Fruit fly (Drosophila melanogaster) whole organism, prepupa: Measurements from ENCODE around the gene CG18744.

Experiments used
- CG1621 ChIP-seq: fragments of 200-800 bp; sonication (Bioruptor generic); optimal IDR thresholded peaks from 3 replicates; lab custom pipeline; 2018; ENCODE audit warnings: missing biosample characterization, mild to moderate bottlenecking, missing genetic modification characterization
- CG7368 ChIP-seq: fragments of 200-800 bp; sonication (Bioruptor generic); optimal IDR thresholded peaks from 3 replicates; lab custom pipeline; 2016; ENCODE audit warnings: missing biosample characterization, missing genetic modification characterization
- CG8119 ChIP-seq: fragments of 200-800 bp; sonication (Bioruptor generic); IDR thresholded peaks from 3 replicates; pipeline ENCODE4 v1.3.6; 2022; ENCODE audit warnings: missing biosample characterization, missing genetic modification characterization
- Eip93F ChIP-seq: fragments of 200-800 bp; sonication (Bioruptor generic); optimal IDR thresholded peaks from 2 replicates; lab custom pipeline; 2016; ENCODE audit warnings: missing biosample characterization, mild to moderate bottlenecking, missing genetic modification characterization
- Ets21C ChIP-seq: fragments of 200-800 bp; sonication (Bioruptor generic); optimal IDR thresholded peaks from 3 replicates; lab custom pipeline; 2016; ENCODE audit warnings: missing biosample characterization, missing genetic modification characterization
- Ets96B ChIP-seq: fragments of 200-800 bp; optimal IDR thresholded peaks from 2 replicates; lab custom pipeline; 2019; ENCODE audit warnings: missing biosample characterization, mild to moderate bottlenecking, missing genetic modification characterization, moderate library complexity
- Hr38 ChIP-seq: sonication (Bioruptor generic); optimal IDR thresholded peaks from 2 replicates; lab custom pipeline; 2016; ENCODE audit warnings: missing biosample characterization, missing genetic modification characterization
- Hr4 ChIP-seq: fragments of 200-800 bp; sonication (Bioruptor generic); optimal IDR thresholded peaks from 3 replicates; lab custom pipeline; 2016; ENCODE audit warnings: missing biosample characterization, missing genetic modification characterization
- dsx ChIP-seq: fragments of 200-800 bp; optimal IDR thresholded peaks from 3 replicates; lab custom pipeline; 2019; ENCODE audit warnings: missing biosample characterization, mild to moderate bottlenecking, missing genetic modification characterization, moderate library complexity; ENCODE audit not compliant: poor library complexity, severe bottlenecking
- lz ChIP-seq: fragments of 200-800 bp; sonication (Bioruptor generic); optimal IDR thresholded peaks from 3 replicates; lab custom pipeline; 2016; ENCODE audit warnings: missing biosample characterization, missing genetic modification characterization

DNA sequence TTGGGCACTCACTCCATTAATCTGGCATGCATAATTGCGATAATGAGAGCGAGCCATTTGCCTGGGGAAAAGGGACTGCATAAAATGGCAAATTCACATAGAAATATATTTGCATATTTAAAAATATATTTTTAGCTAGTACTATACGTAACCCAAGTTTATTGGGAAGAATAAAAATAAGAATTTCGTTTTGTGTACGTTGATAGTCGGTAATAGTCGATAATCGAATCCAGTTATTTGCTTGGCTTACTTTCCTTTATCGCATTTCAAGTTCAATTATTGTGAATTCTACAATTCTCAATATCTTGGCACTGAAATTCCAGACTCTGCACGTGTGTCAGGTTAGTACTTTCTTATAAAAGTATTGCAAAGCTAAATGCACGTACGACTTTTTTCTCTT is 4.1 kb upstream of the CG18744 start, which contains the start of gene CG3014:
- TF ChIP-seq Eip93F (no peak), Hr4 (GFP tag; lab: Kevin White, UChicago) (no peak), Ets21C (GFP tag; lab: Kevin White, UChicago) (no peak), dsx (GFP tag; lab: Kevin White, UChicago) (no peak), CG8119 (GFP tag; lab: Robert Waterston, UW) (no peak), Ets96B (tag; lab: Kevin White, UChicago) (no peak), CG1621 (no peak), CG7368 (GFP tag; lab: Kevin White, UChicago) (no peak), lz (GFP tag; lab: Kevin White, UChicago) (no peak), Hr38 (GFP tag; lab: Kevin White, UChicago) (no peak)
